Worm (Caenorhabditis elegans) whole organism, late embryonic: Measurements from ENCODE around the gene F13D12.5.
A peak's percentile ranks its signal among the peaks of the same experiment; 100 is the strongest.

Experiments used
- C08G9.2 ChIP-seq: sonication (generic microtip); optimal IDR thresholded peaks from 2 replicates; lab custom pipeline; 2016; ENCODE audit warnings: mild to moderate bottlenecking, missing genetic modification characterization, moderate library complexity, missing compliant biosample characterization
- K09A11.1 ChIP-seq: sonication (generic microtip); optimal IDR thresholded peaks from 2 replicates; lab custom pipeline; 2017; ENCODE audit warnings: antibody characterized with exemption, mild to moderate bottlenecking, missing genetic modification characterization, missing compliant biosample characterization; ENCODE audit not compliant: insufficient read depth
- T23F11.4 ChIP-seq: fragments of 200-800 bp; sonication (Bioruptor generic); optimal IDR thresholded peaks from 2 replicates; lab custom pipeline; 2018; ENCODE audit warnings: mild to moderate bottlenecking, missing genetic modification characterization, missing compliant biosample characterization
- ceh-18 ChIP-seq: sonication (generic microtip); optimal IDR thresholded peaks from 2 replicates; lab custom pipeline; 2016; ENCODE audit warnings: missing genetic modification characterization, missing compliant biosample characterization
- ceh-19 ChIP-seq: fragments of 200-800 bp; sonication (Bioruptor generic); optimal IDR thresholded peaks from 2 replicates; lab custom pipeline; 2018; ENCODE audit warnings: mild to moderate bottlenecking, missing genetic modification characterization, missing compliant biosample characterization
- ceh-2 ChIP-seq: sonication (generic microtip); optimal IDR thresholded peaks from 2 replicates; lab custom pipeline; 2016; ENCODE audit warnings: missing genotype, missing genetic modification characterization, missing compliant biosample characterization
- ceh-22 ChIP-seq: sonication (generic microtip); optimal IDR thresholded peaks from 2 replicates; lab custom pipeline; 2017; ENCODE audit warnings: missing biosample characterization, missing genetic modification characterization
- ceh-31 ChIP-seq: sonication (generic microtip); optimal IDR thresholded peaks from 2 replicates; lab custom pipeline; 2016; ENCODE audit warnings: missing genetic modification characterization, missing compliant biosample characterization
- ceh-48 ChIP-seq: sonication (generic microtip); optimal IDR thresholded peaks from 2 replicates; lab custom pipeline; 2016; ENCODE audit warnings: missing genetic modification characterization, inconsistent platforms, missing compliant biosample characterization
- ceh-6 ChIP-seq: fragments of 200-800 bp; sonication (Bioruptor generic); optimal IDR thresholded peaks from 2 replicates; lab custom pipeline; 2018; ENCODE audit warnings: mild to moderate bottlenecking, missing genetic modification characterization, missing compliant biosample characterization
- che-1 ChIP-seq: sonication (generic microtip); optimal IDR thresholded peaks from 2 replicates; lab custom pipeline; 2016; ENCODE audit warnings: mild to moderate bottlenecking, missing genetic modification characterization, missing compliant biosample characterization
- dmd-4 ChIP-seq: sonication (generic microtip); optimal IDR thresholded peaks from 2 replicates; lab custom pipeline; 2016; ENCODE audit warnings: borderline replicate concordance, missing genetic modification characterization, missing compliant biosample characterization
- dve-1 ChIP-seq: sonication (generic microtip); optimal IDR thresholded peaks from 2 replicates; lab custom pipeline; 2017; ENCODE audit warnings: antibody characterized with exemption, mild to moderate bottlenecking, missing genetic modification characterization, missing compliant biosample characterization
- elt-2 ChIP-seq: sonication (generic microtip); optimal IDR thresholded peaks from 2 replicates; lab custom pipeline; 2016; ENCODE audit warnings: missing genetic modification reagents, missing genetic modification characterization, missing compliant biosample characterization
- ets-4 ChIP-seq: sonication (generic microtip); optimal IDR thresholded peaks from 2 replicates; lab custom pipeline; 2016; ENCODE audit warnings: missing genetic modification characterization, missing compliant biosample characterization
- eyg-1 ChIP-seq: sonication (generic microtip); optimal IDR thresholded peaks from 2 replicates; lab custom pipeline; 2016; ENCODE audit warnings: missing genotype, missing genetic modification characterization, missing compliant biosample characterization
- fkh-10 ChIP-seq: fragments of 150-350 bp; optimal IDR thresholded peaks from 2 replicates; lab custom pipeline; 2014; ENCODE audit warnings: missing biosample characterization, missing genetic modification reagents, missing genetic modification characterization
- hlh-13 ChIP-seq: fragments of 200-800 bp; sonication (Bioruptor generic); optimal IDR thresholded peaks from 2 replicates; lab custom pipeline; 2018; ENCODE audit warnings: mild to moderate bottlenecking, missing genetic modification characterization, missing compliant biosample characterization
- hlh-15 ChIP-seq: sonication (generic microtip); optimal IDR thresholded peaks from 2 replicates; lab custom pipeline; 2016; ENCODE audit warnings: missing genetic modification characterization, missing compliant biosample characterization
- hlh-8 ChIP-seq: sonication (generic microtip); optimal IDR thresholded peaks from 2 replicates; lab custom pipeline; 2016; ENCODE audit warnings: missing genotype, missing genetic modification characterization, missing compliant biosample characterization
- lin-11 ChIP-seq: fragments of 200-800 bp; sonication (Bioruptor generic); optimal IDR thresholded peaks from 2 replicates; lab custom pipeline; 2018; ENCODE audit warnings: mild to moderate bottlenecking, missing genetic modification characterization, missing compliant biosample characterization
- madf-2 ChIP-seq: sonication (generic microtip); optimal IDR thresholded peaks from 2 replicates; lab custom pipeline; 2017; ENCODE audit warnings: missing genetic modification characterization, missing compliant biosample characterization
- mec-3 ChIP-seq: sonication (generic microtip); optimal IDR thresholded peaks from 2 replicates; lab custom pipeline; 2016; ENCODE audit warnings: borderline replicate concordance, missing genetic modification characterization, missing compliant biosample characterization
- nfya-1 ChIP-seq: sonication (generic microtip); optimal IDR thresholded peaks from 2 replicates; lab custom pipeline; 2017; ENCODE audit warnings: missing genetic modification characterization, mild to moderate bottlenecking, missing compliant biosample characterization, antibody characterized with exemption, moderate library complexity
- nhr-11 ChIP-seq: fragments of 150-350 bp; optimal IDR thresholded peaks from 2 replicates; lab custom pipeline; 2014; ENCODE audit warnings: missing biosample characterization, missing genetic modification characterization
- pat-9 ChIP-seq: fragments of 200-800 bp; sonication (Bioruptor generic); optimal IDR thresholded peaks from 2 replicates; lab custom pipeline; 2018; ENCODE audit warnings: mild to moderate bottlenecking, missing genetic modification characterization, moderate library complexity, missing compliant biosample characterization
- pha-4 ChIP-seq: fragments of 150-350 bp; optimal IDR thresholded peaks from 2 replicates; lab custom pipeline; 2018; ENCODE audit warnings: missing biosample characterization, missing genetic modification reagents, missing genetic modification characterization
- pros-1 ChIP-seq: fragments of 150-350 bp; optimal IDR thresholded peaks from 2 replicates; lab custom pipeline; 2014; ENCODE audit warnings: missing biosample characterization, missing genetic modification reagents, missing genetic modification characterization
- ref-2 ChIP-seq: sonication (generic microtip); optimal IDR thresholded peaks from 2 replicates; lab custom pipeline; 2016; ENCODE audit warnings: missing genetic modification characterization, missing compliant biosample characterization
- rnt-1 ChIP-seq: sonication (generic microtip); optimal IDR thresholded peaks from 2 replicates; lab custom pipeline; 2016; ENCODE audit warnings: missing genetic modification characterization, missing compliant biosample characterization
- sox-4 ChIP-seq: sonication (generic microtip); optimal IDR thresholded peaks from 2 replicates; lab custom pipeline; 2017; ENCODE audit warnings: mild to moderate bottlenecking, missing genetic modification characterization, inconsistent platforms, missing compliant biosample characterization
- tbx-2 ChIP-seq: sonication (generic microtip); optimal IDR thresholded peaks from 2 replicates; lab custom pipeline; 2016; ENCODE audit warnings: missing genetic modification characterization, missing compliant biosample characterization
- tbx-7 ChIP-seq: sonication (generic microtip); optimal IDR thresholded peaks from 2 replicates; lab custom pipeline; 2016; ENCODE audit warnings: missing genotype, missing genetic modification characterization, missing compliant biosample characterization
- unc-3 ChIP-seq, 2 experiments: fragments of 200-800 bp in 1 of 2; sonication (Bioruptor generic) in 1 of 2; sonication (generic microtip) in 1 of 2; conservative IDR thresholded peaks in 1 of 2; optimal IDR thresholded peaks in 1 of 2; 2 replicates each; pipeline versions ENCODE4 v1.3.6 to Lab custom; 2016 to 2022; ENCODE audit warnings: missing compliant biosample characterization in 2 of 2, missing genetic modification characterization in 2 of 2, missing genetic modification reagents in 1 of 2
- unc-42 ChIP-seq: sonication (generic microtip); optimal IDR thresholded peaks from 2 replicates; lab custom pipeline; 2016; ENCODE audit warnings: missing genotype, missing genetic modification characterization, missing compliant biosample characterization
- unc-55 ChIP-seq: sonication (generic microtip); optimal IDR thresholded peaks from 2 replicates; lab custom pipeline; 2017; ENCODE audit warnings: missing biosample characterization, missing genetic modification reagents, missing genetic modification characterization
- unc-86 ChIP-seq: sonication (generic microtip); optimal IDR thresholded peaks from 2 replicates; lab custom pipeline; 2016; ENCODE audit warnings: missing genetic modification characterization, missing compliant biosample characterization
- ztf-16 ChIP-seq: sonication (generic microtip); optimal IDR thresholded peaks from 2 replicates; lab custom pipeline; 2017; ENCODE audit warnings: missing genetic modification characterization, missing compliant biosample characterization

The F13D12.5 gene

ce11 chrII:11694432-11694831 lies 32.2 kb upstream of the F13D12.5 start:
- TF ChIP-seq pat-9 (tag; lab: Kevin White, UChicago) (peak; percentile 25), ceh-18 (tag; lab: Kevin White, UChicago) (peak; percentile 14), nfya-1 (tag; lab: Kevin White, UChicago) (peak; percentile 37), sox-4 (tag; lab: Kevin White, UChicago) (peak; percentile 22), lin-11 (no peak), tbx-2 (peak; percentile 14), unc-86 (tag; lab: Kevin White, UChicago) (peak; percentile 18), pha-4 (no peak), che-1 (tag; lab: Kevin White, UChicago) (peak; percentile 8), ceh-19 (no peak), ceh-6 (GFP tag; lab: Kevin White, UChicago) (peak; percentile 1), tbx-7 (tag; lab: Kevin White, UChicago) (no peak), fkh-10 (no peak), eyg-1 (tag; lab: Kevin White, UChicago) (no peak), ceh-48 (tag; lab: Kevin White, UChicago) (no peak), rnt-1 (tag; lab: Kevin White, UChicago) (peak; percentile 18), ztf-16 (peak; percentile 1), unc-55 (GFP tag; lab: Kevin White, UChicago) (no peak), ets-4 (no peak), ceh-31 (tag; lab: Kevin White, UChicago) (peak; percentile 56), mec-3 (tag; lab: Kevin White, UChicago) (no peak), hlh-15 (no peak)

- TF ChIP-seq unc-55 (GFP tag; lab: Kevin White, UChicago), result peak; percentile 20
Measured at ce11 chrII:11695161-11695944, 31.3 kb upstream of the F13D12.5 start, which contains the start of gene tars-1. Gene tars-1 (minus strand): TSS chrII:11695657.

- TF ChIP-seq elt-2 (tag; lab: Kevin White, UChicago), result no peak
- no peak for TF ChIP-seq ceh-6 (GFP tag; lab: Kevin White, UChicago)
- TF ChIP-seq ref-2 (tag; lab: Kevin White, UChicago), result no peak
- no peak for TF ChIP-seq madf-2 (tag; lab: Kevin White, UChicago)
- TF ChIP-seq hlh-13 (GFP tag; lab: Kevin White, UChicago), result no peak
- no peak for TF ChIP-seq pros-1 (tag; lab: Kevin White, UChicago)
- no peak for TF ChIP-seq unc-3 (GFP tag; conservative IDR thresholded peaks at IDR 0.05; lab: Robert Waterston, UW)
- TF ChIP-seq unc-3 (tag; optimal IDR thresholded peaks at IDR 0.05; lab: Kevin White, UChicago), result no peak
- TF ChIP-seq dve-1, result no peak
- TF ChIP-seq ceh-48 (tag; lab: Kevin White, UChicago), result no peak
Measured at ce11 chrII:11695945-11696270, 30.7 kb upstream of the F13D12.5 start, which contains the start of gene xpf-1. Gene xpf-1 (plus strand): TSS chrII:11696171.

ce11 chrII:11700200-11700599 lies 26.4 kb upstream of the F13D12.5 start, which contains the start of gene inos-1:
Gene inos-1 (minus strand): TSS chrII:11700300.
- TF ChIP-seq C08G9.2, result no peak
- TF ChIP-seq T23F11.4 (GFP tag; lab: Kevin White, UChicago), result no peak
- TF ChIP-seq unc-42 (tag; lab: Kevin White, UChicago), result no peak

- TF ChIP-seq elt-2 (tag; lab: Kevin White, UChicago) (no peak), nfya-1 (tag; lab: Kevin White, UChicago) (no peak), nhr-11 (tag; lab: Kevin White, UChicago) (no peak), ceh-22 (tag; lab: Kevin White, UChicago) (no peak), dmd-4 (tag; lab: Kevin White, UChicago) (no peak), tbx-7 (tag; lab: Kevin White, UChicago) (no peak), hlh-13 (GFP tag; lab: Kevin White, UChicago) (no peak), sox-4 (tag; lab: Kevin White, UChicago) (no peak), C08G9.2 (no peak), che-1 (tag; lab: Kevin White, UChicago) (no peak), pat-9 (tag; lab: Kevin White, UChicago) (no peak), ceh-19 (no peak), ceh-2 (tag; lab: Kevin White, UChicago) (no peak), K09A11.1 (no peak), hlh-8 (no peak), pha-4 (no peak)
Measured at ce11 chrII:11700635-11701034, 26.0 kb upstream of the F13D12.5 start.
